Worm (Caenorhabditis elegans) whole organism, late embryonic: ENCODE measurements around the gene sra-33.

ENCODE experiments used
- F13H6.1 ChIP-seq: sonication (generic microtip); optimal IDR thresholded peaks from 2 replicates; lab custom pipeline; 2016; ENCODE audit warnings: missing genetic modification characterization, missing compliant biosample characterization
- ama-1 ChIP-seq: fragments of 150-350 bp; optimal IDR thresholded peaks from 2 replicates; lab custom pipeline; 2014
- ceh-22 ChIP-seq: sonication (generic microtip); optimal IDR thresholded peaks from 2 replicates; lab custom pipeline; 2017; ENCODE audit warnings: missing biosample characterization, missing genetic modification characterization
- ceh-31 ChIP-seq: sonication (generic microtip); optimal IDR thresholded peaks from 2 replicates; lab custom pipeline; 2016; ENCODE audit warnings: missing genetic modification characterization, missing compliant biosample characterization
- elt-4 ChIP-seq: sonication (generic microtip); optimal IDR thresholded peaks from 2 replicates; lab custom pipeline; 2016; ENCODE audit warnings: missing genetic modification characterization, missing compliant biosample characterization
- hlh-6 ChIP-seq: sonication (generic microtip); optimal IDR thresholded peaks from 2 replicates; lab custom pipeline; 2016; ENCODE audit warnings: missing genotype, missing genetic modification characterization, missing compliant biosample characterization
- pros-1 ChIP-seq: fragments of 150-350 bp; optimal IDR thresholded peaks from 2 replicates; lab custom pipeline; 2014; ENCODE audit warnings: missing biosample characterization, missing genetic modification reagents, missing genetic modification characterization
- tbx-7 ChIP-seq: sonication (generic microtip); optimal IDR thresholded peaks from 2 replicates; lab custom pipeline; 2016; ENCODE audit warnings: missing genotype, missing genetic modification characterization, missing compliant biosample characterization
- unc-55 ChIP-seq: sonication (generic microtip); optimal IDR thresholded peaks from 2 replicates; lab custom pipeline; 2017; ENCODE audit warnings: missing biosample characterization, missing genetic modification reagents, missing genetic modification characterization

- no peak for TF ChIP-seq hlh-6 (tag; lab: Kevin White, UChicago)
- no peak for TF ChIP-seq pros-1
- no peak for TF ChIP-seq unc-55
- TF ChIP-seq ceh-31 (tag; lab: Kevin White, UChicago): no peak
- no peak for TF ChIP-seq elt-4 (tag; lab: Kevin White, UChicago)
- no peak for TF ChIP-seq tbx-7
- TF ChIP-seq ceh-22 (tag; lab: Kevin White, UChicago): no peak
- TF ChIP-seq ama-1 (lab: Kevin White, UChicago): no peak
- no peak for TF ChIP-seq F13H6.1 (tag; lab: Kevin White, UChicago)
These were observed 46.3 kb downstream of the sra-33 start, which contains the start of gene T05C1.5 for ce11 chrII:4490729-4491128.
